Fruit fly (Drosophila melanogaster): ENCODE measurements around the gene CG31248.

The CG31248 gene

dm6 chr3R:7108589-7109312 is 20.4 kb upstream of the CG31248 start (continued):
- TF ChIP-seq CG15601 (tag; optimal IDR thresholded peaks at IDR 0.05) (peak; percentile 98), exex (tag; optimal IDR thresholded peaks at IDR 0.05) (peak; percentile 34), Usf (GFP tag; optimal IDR thresholded peaks at IDR 0.05) (peak; percentile 77), sd (tag; optimal IDR thresholded peaks at IDR 0.05) (peak; percentile 69), chif (GFP tag; optimal IDR thresholded peaks at IDR 0.05) (peak; percentile 92 to 97), sc (optimal IDR thresholded peaks at IDR 0.05) (no peak), sc (GFP tag; optimal IDR thresholded peaks at IDR 0.05) (peak; percentile 96), CG1832 (GFP tag; optimal IDR thresholded peaks at IDR 0.05) (no peak), pum (GFP tag; optimal IDR thresholded peaks at IDR 0.05) (peak; percentile 90), CG10654 (GFP tag; optimal IDR thresholded peaks at IDR 0.05) (peak; percentile 94), Rx (GFP tag; IDR thresholded peaks at IDR 0.05) (no peak), CG7928 (GFP tag; optimal IDR thresholded peaks at IDR 0.05) (peak; percentile 11), ftz-f1 (GFP tag; optimal IDR thresholded peaks at IDR 0.05) (no peak), CG30431 (GFP tag; optimal IDR thresholded peaks at IDR 0.05) (no peak), CG9817 (tag; optimal IDR thresholded peaks at IDR 0.05) (peak; percentile 68), Stat92E (GFP tag; optimal IDR thresholded peaks at IDR 0.05) (peak in 1 of 3 experiments; percentile 96), bab2 (GFP tag; optimal IDR thresholded peaks at IDR 0.05) (peak; percentile 93), peb (GFP tag; IDR thresholded peaks at IDR 0.05) (no peak), CG1233 (GFP tag; optimal IDR thresholded peaks at IDR 0.05) (peak; percentile 93), btn (GFP tag; optimal IDR thresholded peaks at IDR 0.05) (peak; percentile 91), CG14710 (tag; optimal IDR thresholded peaks at IDR 0.05) (peak; percentile 98), CG3281 (GFP tag; optimal IDR thresholded peaks at IDR 0.05) (peak; percentile 64), Six4 (GFP tag; optimal IDR thresholded peaks at IDR 0.05) (peak; percentile 96), Ssrp (tag; optimal IDR thresholded peaks at IDR 0.05) (peak; percentile 98), Xbp1 (GFP tag; optimal IDR thresholded peaks at IDR 0.05) (peak; percentile 95), bcd (GFP tag; optimal IDR thresholded peaks at IDR 0.05) (peak; percentile 91), CG17385 (GFP tag; optimal IDR thresholded peaks at IDR 0.05) (peak; percentile 93), CG15269 (tag; optimal IDR thresholded peaks at IDR 0.05) (peak; percentile 91), Meics (GFP tag; optimal IDR thresholded peaks at IDR 0.05) (peak; percentile 75), CG8089 (GFP tag; optimal IDR thresholded peaks at IDR 0.05) (peak; percentile 88), HLH54F (GFP tag; optimal IDR thresholded peaks at IDR 0.05) (peak; percentile 49), CTCF (GFP tag; optimal IDR thresholded peaks at IDR 0.05) (peak; percentile 50), CG1602 (GFP tag; optimal IDR thresholded peaks at IDR 0.05) (peak; percentile 96), CHES-1-like (GFP tag; optimal IDR thresholded peaks at IDR 0.05) (peak; percentile 78), gfzf (GFP tag; optimal IDR thresholded peaks at IDR 0.05) (no peak), Sin3A (optimal IDR thresholded peaks at IDR 0.05) (no peak), HmgZ (tag; optimal IDR thresholded peaks at IDR 0.05) (peak; percentile 84), gcm2 (GFP tag; optimal IDR thresholded peaks at IDR 0.05) (peak; percentile 81), ac (GFP tag; optimal IDR thresholded peaks at IDR 0.05) (peak; percentile 93), insv (GFP tag; optimal IDR thresholded peaks at IDR 0.05) (no peak), nerfin-1 (tag; optimal IDR thresholded peaks at IDR 0.05) (peak; percentile 97), CG17912 (GFP tag; optimal IDR thresholded peaks at IDR 0.05) (peak; percentile 48), CG7556 (GFP tag; optimal IDR thresholded peaks at IDR 0.05) (peak; percentile 90), CG1529 (GFP tag; optimal IDR thresholded peaks at IDR 0.05) (peak; percentile 97), CG7963 (GFP tag; IDR thresholded peaks at IDR 0.05; ENCODE audit: partially characterized antibody) (no peak), Dfd (GFP tag; optimal IDR thresholded peaks at IDR 0.05) (no peak), dm (GFP tag; optimal IDR thresholded peaks at IDR 0.05) (peak; percentile 79), CkIIα-i1 (GFP tag; IDR thresholded peaks at IDR 0.05) (no peak), Chrac-16 (GFP tag; optimal IDR thresholded peaks at IDR 0.05) (peak; percentile 95), CG9797 (GFP tag; optimal IDR thresholded peaks at IDR 0.05) (peak; percentile 30), maf-S (GFP tag; optimal IDR thresholded peaks at IDR 0.05) (peak; percentile 72)

All from whole organism, embryonic.